Fruit fly (Drosophila melanogaster) whole organism, prepupa: ENCODE results near the gene CG13679.

ENCODE experiments used
- Blimp-1 ChIP-seq: fragments of 200-800 bp; sonication (Bioruptor generic); optimal IDR thresholded peaks from 3 replicates; lab custom pipeline; 2017; ENCODE audit warnings: missing biosample characterization, missing genetic modification characterization, mild to moderate bottlenecking, moderate library complexity, missing genetic modification reagents
- CG10669 ChIP-seq: fragments of 200-800 bp; sonication (Bioruptor generic); optimal IDR thresholded peaks from 3 replicates; lab custom pipeline; 2018; ENCODE audit warnings: missing biosample characterization, mild to moderate bottlenecking, missing genetic modification characterization, moderate library complexity
- CG11294 ChIP-seq: fragments of 200-800 bp; sonication (Bioruptor generic); IDR thresholded peaks from 2 replicates; pipeline ENCODE4 v1.3.6; 2022; ENCODE audit warnings: missing biosample characterization, missing genetic modification characterization
- CG11762 ChIP-seq: fragments of 200-800 bp; sonication (Bioruptor generic); optimal IDR thresholded peaks from 3 replicates; lab custom pipeline; 2016; ENCODE audit warnings: missing biosample characterization, missing genetic modification characterization; ENCODE audit not compliant: insufficient read depth
- CG4318 ChIP-seq: fragments of 200-800 bp; sonication (Bioruptor generic); optimal IDR thresholded peaks from 3 replicates; lab custom pipeline; 2017; ENCODE audit warnings: missing biosample characterization, mild to moderate bottlenecking, missing genetic modification characterization
- CG6276 ChIP-seq: fragments of 200-800 bp; sonication (Bioruptor generic); optimal IDR thresholded peaks from 2 replicates; lab custom pipeline; 2017; ENCODE audit warnings: missing biosample characterization, mild to moderate bottlenecking, missing genetic modification characterization
- CG8632 ChIP-seq: fragments of 200-800 bp; sonication (Bioruptor generic); optimal IDR thresholded peaks from 3 replicates; lab custom pipeline; 2016; ENCODE audit warnings: missing biosample characterization, missing genetic modification characterization
- Ets21C ChIP-seq: fragments of 200-800 bp; sonication (Bioruptor generic); optimal IDR thresholded peaks from 3 replicates; lab custom pipeline; 2016; ENCODE audit warnings: missing biosample characterization, missing genetic modification characterization
- Gug ChIP-seq: fragments of 200-800 bp; sonication (Bioruptor generic); IDR thresholded peaks from 2 replicates; pipeline ENCODE4 v1.3.6; 2022; ENCODE audit warnings: missing biosample characterization, missing genetic modification characterization
- Hr39 ChIP-seq: fragments of 200-800 bp; sonication (Bioruptor generic); optimal IDR thresholded peaks from 2 replicates; lab custom pipeline; 2016; ENCODE audit warnings: missing biosample characterization, missing genetic modification characterization
- Lpt ChIP-seq: fragments of 200-800 bp; sonication (Bioruptor generic); optimal IDR thresholded peaks from 3 replicates; lab custom pipeline; 2016; ENCODE audit warnings: missing biosample characterization, missing genetic modification characterization
- esn ChIP-seq: fragments of 200-800 bp; sonication (Bioruptor generic); optimal IDR thresholded peaks from 2 replicates; lab custom pipeline; 2016; ENCODE audit warnings: missing biosample characterization, mild to moderate bottlenecking, missing genetic modification characterization, moderate library complexity
- lz ChIP-seq: fragments of 200-800 bp; sonication (Bioruptor generic); optimal IDR thresholded peaks from 3 replicates; lab custom pipeline; 2016; ENCODE audit warnings: missing biosample characterization, missing genetic modification characterization
- vri ChIP-seq: fragments of 200-800 bp; sonication (Bioruptor generic); optimal IDR thresholded peaks from 3 replicates; lab custom pipeline; 2016; ENCODE audit warnings: missing biosample characterization, mild to moderate bottlenecking, missing genetic modification characterization

- TF ChIP-seq vri (GFP tag; lab: Kevin White, UChicago) = no peak
- no peak for TF ChIP-seq CG11762
- no peak for TF ChIP-seq Gug (GFP tag; lab: Robert Waterston, UW)
- TF ChIP-seq Ets21C (GFP tag; lab: Kevin White, UChicago) = no peak
- TF ChIP-seq CG8632 = no peak
- TF ChIP-seq CG4318 (GFP tag; lab: Kevin White, UChicago) = no peak
- no peak for TF ChIP-seq CG10669 (GFP tag; lab: Kevin White, UChicago)
- no peak for TF ChIP-seq Blimp-1 (GFP tag; lab: Kevin White, UChicago)
- no peak for TF ChIP-seq lz (GFP tag; lab: Kevin White, UChicago)
- no peak for TF ChIP-seq CG6276
- no peak for TF ChIP-seq CG11294 (GFP tag; lab: Robert Waterston, UW)
- TF ChIP-seq esn (GFP tag; lab: Kevin White, UChicago) = no peak
- no peak for TF ChIP-seq Lpt (GFP tag; lab: Kevin White, UChicago)
- TF ChIP-seq Hr39 (GFP tag; lab: Kevin White, UChicago) = no peak
Observed at dm6 chr3L:8159724-8160422, 42.7 kb upstream of the CG13679 start, which contains the start of gene CG43886.
